Fruit fly (Drosophila melanogaster) whole organism, embryonic: ENCODE measurements around the gene CG1896.

ENCODE experiments used
- Awh ChIP-seq: fragments of 200-800 bp; sonication (Bioruptor generic); IDR thresholded peaks from 2 replicates; pipeline ENCODE4, ENCODE4 v1.3.6; 2022; ENCODE audit warnings: missing biosample characterization, missing genetic modification characterization
- C15 ChIP-seq: fragments of 200-800 bp; sonication (Bioruptor generic); IDR thresholded peaks from 3 replicates; pipeline ENCODE4 v1.3.6; 2022; ENCODE audit warnings: missing biosample characterization, missing genetic modification characterization
- CG10321 ChIP-seq: fragments of 200-800 bp; sonication (Bioruptor generic); IDR thresholded peaks from 2 replicates; pipeline ENCODE4 v1.3.6; 2022; ENCODE audit warnings: missing biosample characterization, missing genetic modification characterization
- CG10366 ChIP-seq: fragments of 200-800 bp; sonication (Bioruptor generic); IDR thresholded peaks from 2 replicates; pipeline ENCODE4 v1.3.6; 2022; ENCODE audit warnings: missing biosample characterization, missing genetic modification characterization
- CG10543 ChIP-seq: fragments of 200-800 bp; sonication (Bioruptor generic); optimal IDR thresholded peaks from 3 replicates; lab custom pipeline; 2017; ENCODE audit warnings: missing biosample characterization, mild to moderate bottlenecking, missing genetic modification characterization, moderate library complexity
- CG11085 ChIP-seq: fragments of 200-800 bp; sonication (Bioruptor generic); IDR thresholded peaks from 2 replicates; pipeline ENCODE4 v1.3.6; 2022; ENCODE audit warnings: missing biosample characterization, missing genetic modification characterization
- CG11247 ChIP-seq: fragments of 200-800 bp; sonication (Bioruptor generic); IDR thresholded peaks from 2 replicates; pipeline ENCODE4 v1.3.6; 2022; ENCODE audit warnings: missing biosample characterization, missing genetic modification characterization
- CG12659 ChIP-seq: fragments of 200-800 bp; sonication (Bioruptor generic); optimal IDR thresholded peaks from 3 replicates; lab custom pipeline; 2017; ENCODE audit warnings: mild to moderate bottlenecking, missing biosample characterization, missing genetic modification reagents, missing genetic modification characterization
- CG12744 ChIP-seq: fragments of 200-800 bp; sonication (Bioruptor generic); optimal IDR thresholded peaks from 2 replicates; lab custom pipeline; 2016; ENCODE audit warnings: missing biosample characterization, missing genetic modification characterization
- CG13624 ChIP-seq: fragments of 200-800 bp; sonication (Bioruptor generic); optimal IDR thresholded peaks from 2 replicates; lab custom pipeline; 2016; ENCODE audit warnings: missing biosample characterization, missing genetic modification characterization
- CG15011 ChIP-seq: fragments of 200-800 bp; sonication (Bioruptor generic); optimal IDR thresholded peaks from 3 replicates; lab custom pipeline; 2018; ENCODE audit warnings: missing biosample characterization, mild to moderate bottlenecking, missing genetic modification characterization
- CG15514 ChIP-seq: fragments of 200-800 bp; sonication (Bioruptor generic); optimal IDR thresholded peaks from 3 replicates; lab custom pipeline; 2017; ENCODE audit warnings: missing biosample characterization, missing genetic modification characterization, mild to moderate bottlenecking, moderate library complexity, missing genetic modification reagents
- CG16863 ChIP-seq: fragments of 200-800 bp; sonication (Bioruptor generic); optimal IDR thresholded peaks from 3 replicates; lab custom pipeline; 2016; ENCODE audit warnings: missing biosample characterization, missing genetic modification characterization
- CG17385 ChIP-seq: fragments of 200-800 bp; sonication (Bioruptor generic); optimal IDR thresholded peaks from 3 replicates; lab custom pipeline; 2018; ENCODE audit warnings: missing biosample characterization, mild to moderate bottlenecking, missing genetic modification characterization
- CG17568 ChIP-seq: fragments of 200-800 bp; sonication (Bioruptor generic); optimal IDR thresholded peaks from 2 replicates; lab custom pipeline; 2018; ENCODE audit warnings: missing biosample characterization, mild to moderate bottlenecking, missing genetic modification characterization, moderate library complexity
- CG17612 ChIP-seq: fragments of 200-800 bp; sonication (Bioruptor generic); IDR thresholded peaks from 2 replicates; pipeline ENCODE4 v1.3.6; 2022; ENCODE audit warnings: missing biosample characterization, missing genetic modification characterization
- CG18011 ChIP-seq: fragments of 200-800 bp; sonication (Bioruptor generic); optimal IDR thresholded peaks from 2 replicates; lab custom pipeline; 2017; ENCODE audit warnings: missing biosample characterization, missing genetic modification characterization, mild to moderate bottlenecking, moderate library complexity, missing genotype
- CG1832 ChIP-seq: fragments of 200-800 bp; sonication (Bioruptor generic); optimal IDR thresholded peaks from 2 replicates; lab custom pipeline; 2017; ENCODE audit warnings: missing biosample characterization, mild to moderate bottlenecking, missing genetic modification characterization, inconsistent platforms
- CG31224 ChIP-seq: fragments of 200-800 bp; sonication (Bioruptor generic); IDR thresholded peaks from 2 replicates; pipeline ENCODE4 v1.3.6; 2022; ENCODE audit warnings: missing biosample characterization, missing genetic modification characterization
- CG4617 ChIP-seq: fragments of 200-800 bp; sonication (Bioruptor generic); optimal IDR thresholded peaks from 3 replicates; lab custom pipeline; 2016; ENCODE audit warnings: missing biosample characterization, missing genetic modification characterization, borderline replicate concordance
- CG6683 ChIP-seq: fragments of 200-800 bp; sonication (Bioruptor generic); optimal IDR thresholded peaks from 2 replicates; lab custom pipeline; 2017; ENCODE audit warnings: missing biosample characterization, mild to moderate bottlenecking, missing genetic modification characterization, missing genetic modification reagents
- CG7786 ChIP-seq: fragments of 200-800 bp; sonication (Bioruptor generic); optimal IDR thresholded peaks from 2 replicates; lab custom pipeline; 2016; ENCODE audit warnings: missing biosample characterization, missing genetic modification characterization
- CG7928 ChIP-seq: fragments of 200-800 bp; sonication (Bioruptor generic); optimal IDR thresholded peaks from 2 replicates; lab custom pipeline; 2017; ENCODE audit warnings: missing biosample characterization, mild to moderate bottlenecking, missing genetic modification characterization
- CTCF ChIP-seq: fragments of 200-800 bp; sonication (Bioruptor generic); optimal IDR thresholded peaks from 2 replicates; lab custom pipeline; 2017; ENCODE audit warnings: missing biosample characterization, mild to moderate bottlenecking, missing genetic modification characterization, moderate library complexity
- CkIIα-i1 ChIP-seq: fragments of 200-800 bp; sonication (Bioruptor generic); IDR thresholded peaks from 2 replicates; pipeline ENCODE4 v1.3.6; 2022; ENCODE audit warnings: missing biosample characterization, missing genetic modification characterization
- Dref ChIP-seq: fragments of 200-800 bp; sonication (Bioruptor generic); IDR thresholded peaks from 2 replicates; pipeline ENCODE4 v1.3.6; 2022; ENCODE audit warnings: missing biosample characterization, missing genetic modification characterization
- Hr3 ChIP-seq: fragments of 200-800 bp; sonication (Bioruptor generic); optimal IDR thresholded peaks from 3 replicates; lab custom pipeline; 2016; ENCODE audit warnings: missing biosample characterization, missing genetic modification characterization
- Hr39 ChIP-seq: fragments of >200 bp; optimal IDR thresholded peaks from 2 replicates; lab custom pipeline; 2017
- Scr ChIP-seq: fragments of 200-800 bp; sonication (Bioruptor generic); IDR thresholded peaks from 2 replicates; pipeline ENCODE4 v1.3.6; 2022; ENCODE audit warnings: missing biosample characterization, missing genetic modification characterization; ENCODE audit not compliant: partially characterized antibody
- Side ChIP-seq: fragments of 200-800 bp; sonication (Bioruptor generic); optimal IDR thresholded peaks from 2 replicates; lab custom pipeline; 2016; ENCODE audit warnings: missing biosample characterization, missing genetic modification characterization
- Sox100B ChIP-seq: fragments of 200-800 bp; sonication (Bioruptor generic); optimal IDR thresholded peaks from 3 replicates; lab custom pipeline; 2018; ENCODE audit warnings: missing biosample characterization, mild to moderate bottlenecking, missing genetic modification characterization
- Sox102F ChIP-seq: fragments of 200-800 bp; sonication (Bioruptor generic); optimal IDR thresholded peaks from 2 replicates; lab custom pipeline; 2018; ENCODE audit warnings: missing biosample characterization, mild to moderate bottlenecking, missing genetic modification characterization, moderate library complexity
- Stat92E ChIP-seq, 3 experiments: fragments of >200 bp in 2 of 3; fragments of 200-800 bp in 1 of 3; sonication (Bioruptor generic) in 1 of 3; optimal IDR thresholded peaks; 2 replicates each; lab custom pipeline; 2017 to 2019; ENCODE audit warnings: missing biosample characterization in 3 of 3, missing genetic modification characterization in 3 of 3, mild to moderate bottlenecking in 1 of 3, moderate library complexity in 1 of 3
- dimm ChIP-seq: fragments of 200-800 bp; sonication (Bioruptor generic); IDR thresholded peaks from 2 replicates; pipeline ENCODE4 v1.3.6; 2022; ENCODE audit warnings: missing biosample characterization, missing genetic modification characterization
- dm ChIP-seq: fragments of 200-800 bp; sonication (Bioruptor generic); optimal IDR thresholded peaks from 3 replicates; lab custom pipeline; 2016; ENCODE audit warnings: missing biosample characterization, missing genetic modification characterization
- dmrt11E ChIP-seq: fragments of 200-800 bp; sonication (Bioruptor generic); optimal IDR thresholded peaks from 3 replicates; lab custom pipeline; 2018; ENCODE audit warnings: missing biosample characterization, mild to moderate bottlenecking, missing genetic modification characterization, moderate library complexity
- dpn ChIP-seq, 2 experiments: fragments of 200-800 bp; sonication (Bioruptor generic); optimal IDR thresholded peaks; 3 replicates each; lab custom pipeline; 2016; ENCODE audit warnings: missing biosample characterization in 2 of 2, missing genetic modification characterization in 2 of 2
- fu2 ChIP-seq: fragments of 200-800 bp; sonication (Bioruptor generic); optimal IDR thresholded peaks from 2 replicates; lab custom pipeline; 2016; ENCODE audit warnings: missing biosample characterization, missing genetic modification characterization
- gem ChIP-seq: fragments of 200-800 bp; sonication (Bioruptor generic); optimal IDR thresholded peaks from 2 replicates; lab custom pipeline; 2019; ENCODE audit warnings: missing biosample characterization, mild to moderate bottlenecking, missing genetic modification characterization, moderate library complexity
- gro ChIP-seq: fragments of 200-800 bp; sonication (Bioruptor generic); optimal IDR thresholded peaks from 2 replicates; lab custom pipeline; 2016; ENCODE audit warnings: missing biosample characterization, missing genetic modification characterization
- gsb-n ChIP-seq: fragments of 200-800 bp; sonication (Bioruptor generic); optimal IDR thresholded peaks from 3 replicates; lab custom pipeline; 2018; ENCODE audit warnings: missing biosample characterization, mild to moderate bottlenecking, missing genetic modification characterization
- inv ChIP-seq: fragments of 200-800 bp; sonication (Bioruptor generic); IDR thresholded peaks from 2 replicates; pipeline ENCODE4 v1.3.6; 2022; ENCODE audit warnings: missing biosample characterization, missing genetic modification characterization; ENCODE audit not compliant: partially characterized antibody
- klu ChIP-seq: fragments of 200-800 bp; sonication (Bioruptor generic); IDR thresholded peaks from 2 replicates; pipeline ENCODE4 v1.3.6; 2022; ENCODE audit warnings: missing biosample characterization, missing genetic modification characterization
- mirr ChIP-seq: fragments of 200-800 bp; sonication (Bioruptor generic); optimal IDR thresholded peaks from 3 replicates; lab custom pipeline; 2018; ENCODE audit warnings: missing biosample characterization, mild to moderate bottlenecking, missing genetic modification characterization
- nau ChIP-seq: fragments of 200-800 bp; sonication (Bioruptor generic); optimal IDR thresholded peaks from 3 replicates; lab custom pipeline; 2017; ENCODE audit warnings: missing biosample characterization, mild to moderate bottlenecking, missing genetic modification characterization, missing genetic modification reagents
- schlank ChIP-seq: fragments of 200-800 bp; sonication (Bioruptor generic); optimal IDR thresholded peaks from 2 replicates; lab custom pipeline; 2018; ENCODE audit warnings: missing biosample characterization, mild to moderate bottlenecking, missing genetic modification characterization
- scrt ChIP-seq: fragments of 200-800 bp; sonication (Bioruptor generic); optimal IDR thresholded peaks from 2 replicates; lab custom pipeline; 2018; ENCODE audit warnings: missing biosample characterization, mild to moderate bottlenecking, missing genetic modification characterization, moderate library complexity
- slp2 ChIP-seq: fragments of 200-800 bp; sonication (Bioruptor generic); optimal IDR thresholded peaks from 2 replicates; lab custom pipeline; 2016; ENCODE audit warnings: missing biosample characterization, missing genetic modification characterization
- tup ChIP-seq: fragments of 200-800 bp; sonication (Bioruptor generic); optimal IDR thresholded peaks from 2 replicates; lab custom pipeline; 2016; ENCODE audit warnings: missing biosample characterization, mild to moderate bottlenecking, missing genetic modification characterization, moderate library complexity
- zen ChIP-seq: fragments of 200-800 bp; sonication (Bioruptor generic); optimal IDR thresholded peaks from 3 replicates; lab custom pipeline; 2018; ENCODE audit warnings: missing biosample characterization, mild to moderate bottlenecking, missing genetic modification characterization, moderate library complexity

The CG1896 gene

dm6 chr3R:31771790-31772576 is 27.9 kb downstream of the CG1896 start, which contains the start of the genes betaGlu and sip3 (continued):
- TF ChIP-seq CG15514 (GFP tag; lab: Kevin White, UChicago), result peak; percentile 94
- peak; percentile 2 to 21 for TF ChIP-seq dpn (GFP tag; optimal IDR thresholded peaks at IDR 0.05; lab: Kevin White, UChicago)
- TF ChIP-seq dimm (GFP tag; lab: Robert Waterston, UW), result no peak
- no peak for TF ChIP-seq klu (GFP tag; lab: Robert Waterston, UW)
- no peak for TF ChIP-seq CG11247
- no peak for TF ChIP-seq Hr39 (lab: Kevin White, UChicago)
- TF ChIP-seq Hr3, result peak; percentile 42
- no peak for TF ChIP-seq CkIIα-i1
- no peak for TF ChIP-seq scrt (GFP tag; lab: Kevin White, UChicago)
- TF ChIP-seq CG10321 (GFP tag; lab: Robert Waterston, UW), result no peak
- TF ChIP-seq CG12744, result peak; percentile 27
- TF ChIP-seq CG11085 (GFP tag; lab: Robert Waterston, UW), result no peak
- no peak for TF ChIP-seq gem (tag; lab: Kevin White, UChicago)
- no peak for TF ChIP-seq C15 (GFP tag; lab: Robert Waterston, UW)
- TF ChIP-seq CG31224 (GFP tag; lab: Robert Waterston, UW), result no peak
- peak; percentile 93 for TF ChIP-seq Scr (GFP tag; lab: Robert Waterston, UW)
- no peak for TF ChIP-seq CG10543
- TF ChIP-seq CG4617, result peak; percentile 28
- peak; percentile 3 for TF ChIP-seq CG13624 (GFP tag; lab: Kevin White, UChicago)
- TF ChIP-seq CG16863 (GFP tag; lab: Kevin White, UChicago), result no peak
- TF ChIP-seq gro (GFP tag; lab: Kevin White, UChicago), result no peak
- TF ChIP-seq dmrt11E (tag; lab: Kevin White, UChicago), result peak; percentile 21
- no peak for TF ChIP-seq CTCF (GFP tag; lab: Kevin White, UChicago)
- TF ChIP-seq CG10366 (GFP tag; lab: Robert Waterston, UW), result no peak
- TF ChIP-seq CG18011 (GFP tag; lab: Kevin White, UChicago), result no peak
- TF ChIP-seq Sox102F, result no peak
- TF ChIP-seq inv (GFP tag; lab: Robert Waterston, UW), result peak; percentile 94
- TF ChIP-seq mirr (GFP tag; lab: Kevin White, UChicago), result no peak
- no peak for TF ChIP-seq fu2 (GFP tag; lab: Kevin White, UChicago)
- TF ChIP-seq CG12659 (GFP tag; lab: Kevin White, UChicago), result peak; percentile 75
- TF ChIP-seq tup (GFP tag; lab: Kevin White, UChicago), result no peak
- TF ChIP-seq CG17568 (GFP tag; lab: Kevin White, UChicago), result no peak
- TF ChIP-seq CG7786, result no peak
- TF ChIP-seq Awh (GFP tag; lab: Robert Waterston, UW), result no peak
- no peak for TF ChIP-seq zen (tag; lab: Kevin White, UChicago)
- TF ChIP-seq CG17385 (GFP tag; lab: Kevin White, UChicago), result peak; percentile 96
- no peak for TF ChIP-seq nau (GFP tag; lab: Kevin White, UChicago)
- no peak for TF ChIP-seq Stat92E (GFP tag; optimal IDR thresholded peaks at IDR 0.05; lab: Kevin White, UChicago)
- no peak for TF ChIP-seq CG17612
- no peak for TF ChIP-seq gsb-n (tag; lab: Kevin White, UChicago)
- no peak for TF ChIP-seq Sox100B (GFP tag; lab: Kevin White, UChicago)
- no peak for TF ChIP-seq slp2
- TF ChIP-seq CG1832 (GFP tag; lab: Kevin White, UChicago), result no peak
- no peak for TF ChIP-seq CG15011 (GFP tag; lab: Kevin White, UChicago)
- TF ChIP-seq dm, result no peak
- peak; percentile 91 for TF ChIP-seq Dref (GFP tag; lab: Robert Waterston, UW)
- TF ChIP-seq schlank (tag; lab: Kevin White, UChicago), result no peak
- no peak for TF ChIP-seq Side (GFP tag; lab: Kevin White, UChicago)
- TF ChIP-seq CG6683 (GFP tag; lab: Kevin White, UChicago), result no peak
- no peak for TF ChIP-seq CG7928 (GFP tag; lab: Kevin White, UChicago)
